Worm (Caenorhabditis elegans) whole organism, L1 larva: ENCODE measurements around the gene mpz-1.

Experiments used
- ama-1 ChIP-seq: fragments of 150-350 bp; optimal IDR thresholded peaks from 2 replicates; lab custom pipeline; 2014
- blmp-1 ChIP-seq: fragments of 150-350 bp; optimal IDR thresholded peaks from 2 replicates; lab custom pipeline; 2014; ENCODE audit warnings: missing biosample characterization, missing genetic modification characterization
- efl-1 ChIP-seq, 4 experiments: fragments of 150-350 bp; optimal IDR thresholded peaks in 3 of 4; peaks in 1 of 4; 1 replicate in 1 of 4; 2 replicates in 3 of 4; lab custom pipeline; 2014; ENCODE audit warnings: missing biosample characterization in 2 of 4, missing genetic modification characterization in 2 of 4, missing genetic modification reagents in 2 of 4
- elt-2 ChIP-seq: sonication (generic microtip); optimal IDR thresholded peaks from 2 replicates; lab custom pipeline; 2016; ENCODE audit warnings: missing genetic modification characterization, mild to moderate bottlenecking, inconsistent platforms, missing compliant biosample characterization, missing genetic modification reagents
- fkh-10 ChIP-seq: sonication (generic microtip); optimal IDR thresholded peaks from 2 replicates; lab custom pipeline; 2017; ENCODE audit warnings: missing biosample characterization, missing genetic modification reagents, missing genetic modification characterization
- fkh-8 ChIP-seq: sonication (generic microtip); optimal IDR thresholded peaks from 2 replicates; lab custom pipeline; 2016; ENCODE audit warnings: mild to moderate bottlenecking, missing genetic modification characterization, missing compliant biosample characterization
- lsy-2 ChIP-seq, 2 experiments: fragments of 150-350 bp; optimal IDR thresholded peaks; 2 replicates each; lab custom pipeline; 2014; ENCODE audit warnings: missing biosample characterization in 2 of 2, missing genetic modification characterization in 2 of 2
- unc-62 ChIP-seq: fragments of 150-350 bp; optimal IDR thresholded peaks from 2 replicates; lab custom pipeline; 2014; ENCODE audit warnings: missing biosample characterization, missing genetic modification reagents, missing genetic modification characterization
- zag-1 ChIP-seq: fragments of 150-350 bp; optimal IDR thresholded peaks from 2 replicates; lab custom pipeline; 2014; ENCODE audit warnings: missing biosample characterization, missing genetic modification characterization
- ztf-11 ChIP-seq, 2 experiments: sonication (generic microtip); optimal IDR thresholded peaks; 2 replicates each; lab custom pipeline; 2016 to 2017; ENCODE audit warnings: missing genetic modification characterization in 2 of 2, missing biosample characterization in 1 of 2, missing compliant biosample characterization in 1 of 2

DNA sequence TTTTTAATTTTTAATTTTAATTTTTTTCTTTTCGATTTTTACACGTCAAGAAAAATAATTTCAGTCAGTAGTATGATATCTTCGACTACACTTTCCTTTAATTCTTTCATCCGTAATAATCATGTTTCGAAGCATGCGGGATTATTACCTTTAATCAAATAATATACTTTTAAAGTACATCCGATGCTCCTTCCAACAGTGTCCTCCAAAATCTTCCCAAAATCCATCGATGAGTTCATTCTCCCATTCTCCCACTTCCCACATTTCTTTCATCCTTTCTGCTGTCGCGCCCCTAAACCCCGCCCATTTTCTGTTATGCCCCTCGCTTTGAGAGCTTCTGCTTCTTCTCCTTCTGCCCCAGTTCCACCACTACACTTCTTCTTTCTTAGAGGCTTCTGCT, 83.2 kb downstream of the mpz-1 start, which contains the start of gene lgc-57:
- TF ChIP-seq efl-1 (optimal IDR thresholded peaks at IDR 0.05; lab: Kevin White, UChicago), result no peak
- no peak for TF ChIP-seq efl-1 (GFP tag; optimal IDR thresholded peaks at IDR 0.05 in 1 of 2; lab: Kevin White, UChicago)
- TF ChIP-seq blmp-1 (tag; lab: Kevin White, UChicago), result no peak
- TF ChIP-seq fkh-8 (tag; lab: Kevin White, UChicago), result no peak
- TF ChIP-seq lsy-2 (tag; optimal IDR thresholded peaks at IDR 0.05; lab: Kevin White, UChicago), result no peak
- TF ChIP-seq ama-1 (lab: Kevin White, UChicago), result no peak
- no peak for TF ChIP-seq unc-62 (GFP tag; lab: Kevin White, UChicago)
- TF ChIP-seq ztf-11 (tag; optimal IDR thresholded peaks at IDR 0.05; lab: Kevin White, UChicago), result no peak
- no peak for TF ChIP-seq elt-2
- TF ChIP-seq zag-1 (tag; lab: Kevin White, UChicago), result no peak
- no peak for TF ChIP-seq fkh-10 (GFP tag; lab: Kevin White, UChicago)
